Worm (Caenorhabditis elegans) whole organism, L1 larva: ENCODE data around the gene Y62H9A.5.

Experiments used
- ama-1 ChIP-seq: fragments of 150-350 bp; optimal IDR thresholded peaks from 2 replicates; lab custom pipeline; 2014
- efl-3 ChIP-seq: fragments of 200-800 bp; sonication (Bioruptor generic); optimal IDR thresholded peaks from 2 replicates; lab custom pipeline; 2018; ENCODE audit warnings: mild to moderate bottlenecking, missing genetic modification characterization, missing compliant biosample characterization
- jun-1 ChIP-seq: fragments of 150-350 bp; optimal IDR thresholded peaks from 2 replicates; lab custom pipeline; 2014; ENCODE audit warnings: missing biosample characterization, missing genetic modification reagents, missing genetic modification characterization
- lin-35 ChIP-seq, 2 experiments: fragments of 150-350 bp; optimal IDR thresholded peaks; 2 replicates each; lab custom pipeline; 2014; ENCODE audit warnings: missing biosample characterization in 2 of 2, missing genetic modification characterization in 2 of 2, missing genetic modification reagents in 2 of 2
- mab-9 ChIP-seq: fragments of 200-800 bp; sonication (Bioruptor generic); IDR thresholded peaks from 2 replicates; pipeline ENCODE4 v1.3.6; 2022; ENCODE audit warnings: missing genetic modification reagents, missing genetic modification characterization, missing compliant biosample characterization
- unc-86 ChIP-seq: sonication (generic microtip); optimal IDR thresholded peaks from 2 replicates; lab custom pipeline; 2016; ENCODE audit warnings: missing genetic modification characterization, missing compliant biosample characterization

ce11 chrX:11913824-11914223 is 31.1 kb upstream of the Y62H9A.5 start, which contains the start of gene Y62H9A.12:
- no peak for TF ChIP-seq jun-1 (tag; lab: Kevin White, UChicago)
- no peak for TF ChIP-seq unc-86
- no peak for TF ChIP-seq lin-35 (GFP tag; optimal IDR thresholded peaks at IDR 0.05; lab: Kevin White, UChicago)
- TF ChIP-seq ama-1 (lab: Kevin White, UChicago), result no peak
- TF ChIP-seq mab-9 (GFP tag; lab: Robert Waterston, UW), result no peak
- TF ChIP-seq efl-3, result no peak
